Fruit fly (Drosophila melanogaster) whole organism, embryonic: Measurements from ENCODE around the gene CG46317.

Source experiments
- BEAF-32 ChIP-seq: fragments of 200-800 bp; sonication (Bioruptor generic); optimal IDR thresholded peaks from 3 replicates; lab custom pipeline; 2017; ENCODE audit warnings: missing biosample characterization, missing genetic modification characterization, mild to moderate bottlenecking, moderate library complexity, missing genetic modification reagents
- CG10366 ChIP-seq: fragments of 200-800 bp; sonication (Bioruptor generic); IDR thresholded peaks from 2 replicates; pipeline ENCODE4 v1.3.6; 2022; ENCODE audit warnings: missing biosample characterization, missing genetic modification characterization
- CG11696 ChIP-seq: fragments of 200-800 bp; sonication (Bioruptor generic); IDR thresholded peaks from 2 replicates; pipeline ENCODE4 v1.3.6; 2022; ENCODE audit warnings: missing biosample characterization, missing genetic modification characterization
- CG12769 ChIP-seq: fragments of 200-800 bp; sonication (Bioruptor generic); optimal IDR thresholded peaks from 2 replicates; lab custom pipeline; 2019; ENCODE audit warnings: missing biosample characterization, mild to moderate bottlenecking, missing genetic modification characterization, moderate library complexity
- CG12942 ChIP-seq: fragments of 200-800 bp; sonication (Bioruptor generic); optimal IDR thresholded peaks from 3 replicates; lab custom pipeline; 2016; ENCODE audit warnings: missing biosample characterization, missing genetic modification characterization
- CG13775 ChIP-seq: fragments of 200-800 bp; sonication (Bioruptor generic); optimal IDR thresholded peaks from 3 replicates; lab custom pipeline; 2017; ENCODE audit warnings: missing biosample characterization, mild to moderate bottlenecking, missing genetic modification characterization
- CG1603 ChIP-seq: fragments of 200-800 bp; sonication (Bioruptor generic); optimal IDR thresholded peaks from 2 replicates; lab custom pipeline; 2019; ENCODE audit warnings: missing biosample characterization, mild to moderate bottlenecking, missing genetic modification characterization, moderate library complexity
- CG17802 ChIP-seq: fragments of 200-800 bp; sonication (Bioruptor generic); optimal IDR thresholded peaks from 2 replicates; lab custom pipeline; 2018; ENCODE audit warnings: missing biosample characterization, mild to moderate bottlenecking, missing genetic modification characterization, moderate library complexity
- CG17912 ChIP-seq: fragments of 200-800 bp; sonication (Bioruptor generic); optimal IDR thresholded peaks from 2 replicates; lab custom pipeline; 2018; ENCODE audit warnings: missing biosample characterization, mild to moderate bottlenecking, missing genetic modification characterization
- CG1832 ChIP-seq: fragments of 200-800 bp; sonication (Bioruptor generic); optimal IDR thresholded peaks from 2 replicates; lab custom pipeline; 2017; ENCODE audit warnings: missing biosample characterization, mild to moderate bottlenecking, missing genetic modification characterization, inconsistent platforms
- CG18476 ChIP-seq: fragments of 200-800 bp; sonication (Bioruptor generic); optimal IDR thresholded peaks from 2 replicates; lab custom pipeline; 2016; ENCODE audit warnings: missing biosample characterization, mild to moderate bottlenecking, missing genetic modification characterization
- CG2678 ChIP-seq: fragments of 200-800 bp; sonication (Bioruptor generic); optimal IDR thresholded peaks from 3 replicates; lab custom pipeline; 2019; ENCODE audit warnings: missing biosample characterization, mild to moderate bottlenecking, missing genetic modification characterization, moderate library complexity
- CG3163 ChIP-seq: fragments of 200-800 bp; sonication (Bioruptor generic); optimal IDR thresholded peaks from 3 replicates; lab custom pipeline; 2016; ENCODE audit warnings: missing biosample characterization, missing genetic modification characterization
- CG43689 ChIP-seq: fragments of 200-800 bp; sonication (Bioruptor generic); IDR thresholded peaks from 2 replicates; pipeline ENCODE4 v1.3.6; 2022; ENCODE audit warnings: missing biosample characterization, missing genetic modification characterization
- CG4854 ChIP-seq: fragments of 200-800 bp; sonication (Bioruptor generic); optimal IDR thresholded peaks from 2 replicates; lab custom pipeline; 2016; ENCODE audit warnings: missing biosample characterization, missing genetic modification characterization, inconsistent platforms
- CG5180 ChIP-seq: fragments of 200-800 bp; sonication (Bioruptor generic); optimal IDR thresholded peaks from 3 replicates; lab custom pipeline; 2017; ENCODE audit warnings: missing biosample characterization, missing genetic modification characterization, mild to moderate bottlenecking, moderate library complexity, missing genetic modification reagents
- CG6791 ChIP-seq: fragments of 200-800 bp; sonication (Bioruptor generic); IDR thresholded peaks from 3 replicates; pipeline ENCODE4 v1.3.6; 2022; ENCODE audit warnings: missing biosample characterization, missing genetic modification characterization; ENCODE audit not compliant: partially characterized antibody
- CG7357 ChIP-seq: fragments of 200-800 bp; sonication (Bioruptor generic); IDR thresholded peaks from 3 replicates; pipeline ENCODE4 v1.3.6; 2022; ENCODE audit warnings: missing biosample characterization, missing genetic modification characterization
- CG7987 ChIP-seq: fragments of 200-800 bp; sonication (Bioruptor generic); optimal IDR thresholded peaks from 2 replicates; lab custom pipeline; 2018; ENCODE audit warnings: missing biosample characterization, mild to moderate bottlenecking, missing genetic modification characterization, moderate library complexity
- Dip3 ChIP-seq: fragments of 200-800 bp; sonication (Bioruptor generic); optimal IDR thresholded peaks from 3 replicates; lab custom pipeline; 2016; ENCODE audit warnings: missing biosample characterization, missing genetic modification characterization
- Fer1 ChIP-seq: fragments of 200-800 bp; sonication (Bioruptor generic); optimal IDR thresholded peaks from 2 replicates; lab custom pipeline; 2017; ENCODE audit warnings: missing biosample characterization, mild to moderate bottlenecking, missing genetic modification characterization
- Hr51 ChIP-seq, 2 experiments: fragments of 200-800 bp; sonication (Bioruptor generic); optimal IDR thresholded peaks; 2 replicates in 1 of 2; 3 replicates in 1 of 2; lab custom pipeline; 2016 to 2018; ENCODE audit warnings: missing biosample characterization in 2 of 2, missing genetic modification characterization in 2 of 2, mild to moderate bottlenecking in 1 of 2, moderate library complexity in 1 of 2
- Jarid2 ChIP-seq: fragments of 200-800 bp; sonication (Bioruptor generic); optimal IDR thresholded peaks from 3 replicates; lab custom pipeline; 2017; ENCODE audit warnings: mild to moderate bottlenecking, missing biosample characterization, missing genetic modification reagents, missing genetic modification characterization
- Lhr ChIP-seq: fragments of 200-800 bp; sonication (Bioruptor generic); optimal IDR thresholded peaks from 3 replicates; lab custom pipeline; 2017; ENCODE audit warnings: mild to moderate bottlenecking, missing biosample characterization, missing genetic modification reagents, missing genetic modification characterization
- Mes4 ChIP-seq: fragments of 200-800 bp; sonication (Bioruptor generic); optimal IDR thresholded peaks from 2 replicates; lab custom pipeline; 2016; ENCODE audit warnings: missing biosample characterization, missing genetic modification characterization
- NC2β ChIP-seq: fragments of 200-800 bp; sonication (Bioruptor generic); optimal IDR thresholded peaks from 2 replicates; lab custom pipeline; 2016; ENCODE audit warnings: missing biosample characterization, missing genetic modification characterization
- NK7.1 ChIP-seq: fragments of 200-800 bp; sonication (Bioruptor generic); optimal IDR thresholded peaks from 3 replicates; lab custom pipeline; 2016; ENCODE audit warnings: missing biosample characterization, missing genetic modification characterization
- Opbp ChIP-seq: fragments of 200-800 bp; sonication (Bioruptor generic); IDR thresholded peaks from 3 replicates; pipeline ENCODE4 v1.3.6; 2022; ENCODE audit warnings: missing biosample characterization, missing genetic modification characterization; ENCODE audit not compliant: partially characterized antibody
- Rx ChIP-seq: fragments of 200-800 bp; sonication (Bioruptor generic); IDR thresholded peaks from 2 replicates; pipeline ENCODE4 v1.3.6; 2022; ENCODE audit warnings: missing biosample characterization, missing genetic modification characterization
- YL-1 ChIP-seq: fragments of 200-800 bp; sonication (Bioruptor generic); optimal IDR thresholded peaks from 3 replicates; lab custom pipeline; 2017; ENCODE audit warnings: missing biosample characterization, mild to moderate bottlenecking, missing genetic modification characterization
- cato ChIP-seq: fragments of 200-800 bp; sonication (Bioruptor generic); optimal IDR thresholded peaks from 2 replicates; lab custom pipeline; 2016; ENCODE audit warnings: missing biosample characterization, missing genetic modification characterization, borderline replicate concordance
- caup ChIP-seq: fragments of 200-800 bp; sonication (Bioruptor generic); optimal IDR thresholded peaks from 3 replicates; lab custom pipeline; 2017; ENCODE audit warnings: missing biosample characterization, mild to moderate bottlenecking, missing genetic modification characterization, moderate library complexity; ENCODE audit not compliant: severe bottlenecking
- chinmo ChIP-seq: fragments of 200-800 bp; sonication (Bioruptor generic); IDR thresholded peaks from 4 replicates; pipeline ENCODE4 v1.3.6; 2022; ENCODE audit warnings: missing biosample characterization, missing genetic modification characterization; ENCODE audit not compliant: partially characterized antibody
- corto ChIP-seq: fragments of 200-800 bp; sonication (Bioruptor generic); optimal IDR thresholded peaks from 2 replicates; lab custom pipeline; 2016; ENCODE audit warnings: missing biosample characterization, mild to moderate bottlenecking, missing genetic modification characterization, moderate library complexity
- da ChIP-seq: fragments of 200-800 bp; sonication (Bioruptor generic); optimal IDR thresholded peaks from 2 replicates; lab custom pipeline; 2016; ENCODE audit warnings: missing biosample characterization, missing genetic modification characterization
- gce ChIP-seq: fragments of 200-800 bp; sonication (Bioruptor generic); IDR thresholded peaks from 3 replicates; pipeline ENCODE4 v1.3.6; 2022; ENCODE audit warnings: missing biosample characterization, missing genetic modification characterization
- gfzf ChIP-seq: fragments of 200-800 bp; sonication (Bioruptor generic); optimal IDR thresholded peaks from 2 replicates; lab custom pipeline; 2016; ENCODE audit warnings: missing biosample characterization, mild to moderate bottlenecking, missing genetic modification characterization, moderate library complexity
- insv ChIP-seq, 2 experiments: fragments of 200-800 bp; sonication (Bioruptor generic); optimal IDR thresholded peaks; 3 replicates each; lab custom pipeline; 2016 to 2018; ENCODE audit warnings: missing biosample characterization in 2 of 2, missing genetic modification characterization in 2 of 2
- knrl ChIP-seq: fragments of 200-800 bp; sonication (Bioruptor generic); IDR thresholded peaks from 3 replicates; pipeline ENCODE4 v1.3.6; 2022; ENCODE audit warnings: missing biosample characterization, missing genetic modification characterization; ENCODE audit not compliant: partially characterized antibody
- maf-S ChIP-seq: fragments of 200-800 bp; sonication (Bioruptor generic); optimal IDR thresholded peaks from 2 replicates; lab custom pipeline; 2016; ENCODE audit warnings: missing biosample characterization, missing genetic modification characterization
- pita ChIP-seq: fragments of 200-800 bp; sonication (Bioruptor generic); optimal IDR thresholded peaks from 2 replicates; lab custom pipeline; 2017; ENCODE audit warnings: missing biosample characterization, mild to moderate bottlenecking, missing genetic modification characterization
- pum ChIP-seq: fragments of 200-800 bp; sonication (Bioruptor generic); optimal IDR thresholded peaks from 2 replicates; lab custom pipeline; 2016; ENCODE audit warnings: missing biosample characterization, missing genetic modification characterization
- rib ChIP-seq: fragments of 200-800 bp; sonication (Bioruptor generic); IDR thresholded peaks from 2 replicates; pipeline ENCODE4 v1.3.6; 2022; ENCODE audit warnings: missing biosample characterization, missing genetic modification characterization
- salm ChIP-seq: fragments of 200-800 bp; sonication (Bioruptor generic); optimal IDR thresholded peaks from 2 replicates; lab custom pipeline; 2018; ENCODE audit warnings: missing biosample characterization, mild to moderate bottlenecking, missing genetic modification characterization
- sna ChIP-seq: fragments of 200-800 bp; sonication (Bioruptor generic); IDR thresholded peaks from 2 replicates; pipeline ENCODE4 v1.3.6; 2022; ENCODE audit warnings: missing biosample characterization, missing genetic modification characterization; ENCODE audit not compliant: partially characterized antibody
- trem ChIP-seq: fragments of 200-800 bp; optimal IDR thresholded peaks from 3 replicates; lab custom pipeline; 2019; ENCODE audit warnings: missing biosample characterization, mild to moderate bottlenecking, missing genetic modification characterization, moderate library complexity
- twi ChIP-seq: fragments of 200-800 bp; optimal IDR thresholded peaks from 2 replicates; lab custom pipeline; 2019; ENCODE audit warnings: missing biosample characterization, mild to moderate bottlenecking, missing genetic modification characterization, moderate library complexity
- vvl ChIP-seq: fragments of 200-800 bp; sonication (Bioruptor generic); IDR thresholded peaks from 2 replicates; pipeline ENCODE4 v1.3.6; 2022; ENCODE audit warnings: missing biosample characterization, missing genetic modification characterization

The CG46317 gene

dm6 chrX:14213509-14214154 lies 47.4 kb upstream of the CG46317 start (continued):
- TF ChIP-seq Hr51 (GFP tag; optimal IDR thresholded peaks at IDR 0.05; lab: Kevin White, UChicago) (peak in 1 of 2 experiments; percentile 57), NC2β (GFP tag; lab: Kevin White, UChicago) (no peak), trem (no peak), Dip3 (GFP tag; lab: Kevin White, UChicago) (no peak), CG17802 (tag; lab: Kevin White, UChicago) (no peak), CG12942 (GFP tag; lab: Kevin White, UChicago) (peak; percentile 13), da (GFP tag; lab: Kevin White, UChicago) (no peak), CG1832 (GFP tag; lab: Kevin White, UChicago) (no peak), CG3163 (no peak), Lhr (GFP tag; lab: Kevin White, UChicago) (no peak), caup (GFP tag; lab: Kevin White, UChicago) (no peak), CG17912 (no peak), NK7.1 (no peak), gfzf (GFP tag; lab: Kevin White, UChicago) (no peak), Fer1 (GFP tag; lab: Kevin White, UChicago) (peak; percentile 34), cato (GFP tag; lab: Kevin White, UChicago) (no peak), CG6791 (no peak), CG7987 (GFP tag; lab: Kevin White, UChicago) (no peak), pita (GFP tag; lab: Kevin White, UChicago) (no peak), YL-1 (no peak), maf-S (GFP tag; lab: Kevin White, UChicago) (no peak), CG1603 (tag; lab: Kevin White, UChicago) (peak; percentile 1), BEAF-32 (GFP tag; lab: Kevin White, UChicago) (no peak), CG4854 (GFP tag; lab: Kevin White, UChicago) (no peak), CG11696 (GFP tag; lab: Robert Waterston, UW) (no peak), twi (tag; lab: Kevin White, UChicago) (no peak), insv (GFP tag; optimal IDR thresholded peaks at IDR 0.05; lab: Kevin White, UChicago) (no peak), CG5180 (GFP tag; lab: Kevin White, UChicago) (peak; percentile 66), CG2678 (peak; percentile 56), Rx (GFP tag; lab: Robert Waterston, UW) (no peak), CG43689 (GFP tag; lab: Robert Waterston, UW) (no peak), Mes4 (GFP tag; lab: Kevin White, UChicago) (no peak), CG13775 (no peak), pum (peak; percentile 8), gce (GFP tag; lab: Robert Waterston, UW) (no peak), vvl (GFP tag; lab: Robert Waterston, UW) (peak; percentile 43; the same call in 1 of the 2 replicates), sna (GFP tag; lab: Robert Waterston, UW) (0 out of 2 replicates have a peak, but pooled peaks have one; percentile 24), CG12769 (tag; lab: Kevin White, UChicago) (peak; percentile 26), CG7357 (no peak), Opbp (GFP tag; lab: Robert Waterston, UW) (no peak), CG10366 (GFP tag; lab: Robert Waterston, UW) (no peak), chinmo (GFP tag; lab: Robert Waterston, UW) (0 out of 4 replicates have a peak, but pooled peaks have one; percentile 63), rib (GFP tag; lab: Robert Waterston, UW) (no peak), knrl (GFP tag; lab: Robert Waterston, UW) (no peak), Jarid2 (GFP tag; lab: Kevin White, UChicago) (no peak), corto (GFP tag; lab: Kevin White, UChicago) (no peak), salm (no peak), CG18476 (no peak)
